Fruit fly (Drosophila melanogaster): Measurements from ENCODE around the gene CG6321.

dm6 chr3L:11047877-11048276 is 13.1 kb downstream of the CG6321 start:
- no peak for TF ChIP-seq Sin3A (optimal IDR thresholded peaks at IDR 0.05)
- TF ChIP-seq insv (optimal IDR thresholded peaks at IDR 0.05): no peak
- TF ChIP-seq h (optimal IDR thresholded peaks at IDR 0.05): no peak
- no peak for TF ChIP-seq psq (optimal IDR thresholded peaks at IDR 0.05)
- no peak for TF ChIP-seq ttk (optimal IDR thresholded peaks at IDR 0.05)
- TF ChIP-seq Myc (optimal IDR thresholded peaks at IDR 0.05): no peak
